Worm (Caenorhabditis elegans): ENCODE measurements around the gene srh-308.

ce11 chrV:14026194-14026593 is 8.8 kb upstream of the srh-308 start, which contains the start of gene T08G5.2:
- TF ChIP-seq ztf-29 (GFP tag; IDR thresholded peaks at IDR 0.05): no peak
- TF ChIP-seq klf-2 (GFP tag; conservative IDR thresholded peaks at IDR 0.05): no peak
- TF ChIP-seq flt-1 (GFP tag; IDR thresholded peaks at IDR 0.05): no peak
- TF ChIP-seq med-1 (GFP tag; optimal IDR thresholded peaks at IDR 0.05; ENCODE audit: insufficient read depth): no peak

All from whole organism, midembryonic.